Worm (Caenorhabditis elegans) whole organism, young adult: Measurements from ENCODE around the gene F01G10.5.

Experiments
- B0019.2 ChIP-seq: fragments of 200-800 bp; sonication (Bioruptor generic); conservative IDR thresholded peaks from 2 replicates; pipeline ENCODE4 v1.3.6; 2022; ENCODE audit warnings: missing genetic modification reagents, missing genetic modification characterization, missing compliant biosample characterization
- F23B12.7 ChIP-seq: sonication (generic microtip); optimal IDR thresholded peaks from 2 replicates; lab custom pipeline; 2017; ENCODE audit warnings: missing genetic modification characterization, mild to moderate bottlenecking, missing compliant biosample characterization, antibody characterized with exemption, moderate library complexity; ENCODE audit not compliant: insufficient read depth
- F33H1.4 ChIP-seq: fragments of 200-800 bp; sonication (Bioruptor generic); IDR thresholded peaks from 2 replicates; pipeline ENCODE4 v1.3.6; 2022; ENCODE audit warnings: missing genetic modification reagents, missing genetic modification characterization, missing compliant biosample characterization
- Y53G8AR.9 ChIP-seq: fragments of 200-800 bp; sonication (Bioruptor generic); conservative IDR thresholded peaks from 2 replicates; pipeline ENCODE4 v1.3.6; 2022; ENCODE audit warnings: missing genetic modification reagents, missing genetic modification characterization, missing compliant biosample characterization
- Y95B8A.8 ChIP-seq: fragments of 200-800 bp; sonication (Bioruptor generic); IDR thresholded peaks from 2 replicates; pipeline ENCODE4 v1.3.6; 2022; ENCODE audit warnings: missing genetic modification reagents, missing genetic modification characterization, missing compliant biosample characterization
- ama-1 ChIP-seq, 3 experiments: fragments of 150-350 bp in 1 of 3; sonication (generic microtip) in 2 of 3; optimal IDR thresholded peaks; 2 replicates each; lab custom pipeline; 2014 to 2018; ENCODE audit warnings: missing biosample characterization in 2 of 3, missing genetic modification characterization in 2 of 3, missing genetic modification reagents in 2 of 3
- aptf-3 ChIP-seq: fragments of 200-800 bp; sonication (Bioruptor generic); IDR thresholded peaks from 2 replicates; pipeline ENCODE4 v1.3.6; 2022; ENCODE audit warnings: missing genetic modification characterization, missing compliant biosample characterization
- bed-2 ChIP-seq: fragments of 200-800 bp; sonication (Bioruptor generic); IDR thresholded peaks from 2 replicates; pipeline ENCODE4 v1.3.6; 2022; ENCODE audit warnings: missing genetic modification reagents, missing genetic modification characterization, missing compliant biosample characterization
- cebp-1 ChIP-seq, 2 experiments: fragments of 200-800 bp in 1 of 2; sonication (Bioruptor generic) in 1 of 2; sonication (generic microtip) in 1 of 2; IDR thresholded peaks in 1 of 2; optimal IDR thresholded peaks in 1 of 2; 2 replicates each; pipeline versions ENCODE4 v1.3.6 to Lab custom; 2017 to 2022; ENCODE audit warnings: missing compliant biosample characterization in 2 of 2, missing genetic modification characterization in 2 of 2, mild to moderate bottlenecking in 1 of 2, missing genetic modification reagents in 1 of 2, moderate library complexity in 1 of 2
- ceh-100 ChIP-seq: fragments of 200-800 bp; sonication (Bioruptor generic); IDR thresholded peaks from 2 replicates; pipeline ENCODE4 v1.3.6; 2022; ENCODE audit warnings: missing genetic modification reagents, missing genetic modification characterization, missing compliant biosample characterization
- ceh-27 ChIP-seq: fragments of 200-800 bp; sonication (Bioruptor generic); optimal IDR thresholded peaks from 2 replicates; lab custom pipeline; 2018; ENCODE audit warnings: mild to moderate bottlenecking, missing genetic modification characterization, moderate library complexity, missing compliant biosample characterization
- ceh-40 ChIP-seq: fragments of 200-800 bp; sonication (Bioruptor generic); IDR thresholded peaks from 2 replicates; pipeline ENCODE4 v1.3.6; 2022; ENCODE audit warnings: missing genetic modification characterization, missing compliant biosample characterization
- ceh-91 ChIP-seq: fragments of 200-800 bp; sonication (Bioruptor generic); IDR thresholded peaks from 2 replicates; pipeline ENCODE4 v1.3.6; 2022; ENCODE audit warnings: missing genetic modification reagents, missing genetic modification characterization, missing compliant biosample characterization
- dox-1 ChIP-seq: fragments of 200-800 bp; sonication (Bioruptor generic); IDR thresholded peaks from 2 replicates; pipeline ENCODE4 v1.3.6; 2022; ENCODE audit warnings: missing genetic modification reagents, missing genetic modification characterization, missing compliant biosample characterization
- dpl-1 ChIP-seq: fragments of 150-350 bp; optimal IDR thresholded peaks from 2 replicates; lab custom pipeline; 2014; ENCODE audit warnings: missing biosample characterization, missing genetic modification reagents, missing genetic modification characterization
- egl-44 ChIP-seq: fragments of 200-800 bp; sonication (Bioruptor generic); IDR thresholded peaks from 2 replicates; pipeline ENCODE4 v1.3.6; 2022; ENCODE audit warnings: missing genetic modification reagents, missing genetic modification characterization, missing compliant biosample characterization
- egrh-3 ChIP-seq: fragments of 200-800 bp; sonication (Bioruptor generic); IDR thresholded peaks from 2 replicates; pipeline ENCODE4 v1.3.6; 2022; ENCODE audit warnings: missing genetic modification reagents, missing genetic modification characterization, missing compliant biosample characterization
- ekl-4 ChIP-seq: fragments of 200-800 bp; sonication (Bioruptor generic); IDR thresholded peaks from 2 replicates; pipeline ENCODE4 v1.3.6; 2022; ENCODE audit warnings: missing genetic modification reagents, missing genetic modification characterization, missing compliant biosample characterization
- hlh-26 ChIP-seq: fragments of 200-800 bp; sonication (Bioruptor generic); conservative IDR thresholded peaks from 2 replicates; pipeline ENCODE4 v1.3.6; 2022; ENCODE audit warnings: missing genetic modification reagents, missing genetic modification characterization, missing compliant biosample characterization
- hmg-1.2 ChIP-seq: fragments of 200-800 bp; sonication (Bioruptor generic); IDR thresholded peaks from 2 replicates; pipeline ENCODE4 v1.3.6; 2022; ENCODE audit warnings: missing genetic modification reagents, missing genetic modification characterization, missing compliant biosample characterization
- let-526 ChIP-seq: fragments of 200-800 bp; sonication (Bioruptor generic); IDR thresholded peaks from 2 replicates; pipeline ENCODE4 v1.3.6; 2022; ENCODE audit warnings: missing genetic modification reagents, missing genetic modification characterization, missing compliant biosample characterization
- lin-26 ChIP-seq: fragments of 200-800 bp; sonication (Bioruptor generic); IDR thresholded peaks from 2 replicates; pipeline ENCODE4 v1.3.6; 2022; ENCODE audit warnings: missing genetic modification reagents, missing genetic modification characterization, missing compliant biosample characterization
- lin-35 ChIP-seq, 3 experiments: fragments of 150-350 bp in 2 of 3; sonication (generic microtip) in 1 of 3; optimal IDR thresholded peaks; 2 replicates each; lab custom pipeline; 2014 to 2018; ENCODE audit warnings: missing biosample characterization in 3 of 3, missing genetic modification characterization in 3 of 3, missing genetic modification reagents in 3 of 3
- lsy-27 ChIP-seq: sonication (generic microtip); optimal IDR thresholded peaks from 2 replicates; lab custom pipeline; 2017; ENCODE audit warnings: missing genetic modification characterization, mild to moderate bottlenecking, missing compliant biosample characterization, antibody characterized with exemption, missing genotype, borderline replicate concordance; ENCODE audit not compliant: insufficient read depth
- madf-3 ChIP-seq: fragments of 200-800 bp; sonication (Bioruptor generic); IDR thresholded peaks from 2 replicates; pipeline ENCODE4 v1.3.6; 2022; ENCODE audit warnings: missing genetic modification reagents, missing genetic modification characterization, missing compliant biosample characterization
- madf-6 ChIP-seq: fragments of 200-800 bp; sonication (Bioruptor generic); IDR thresholded peaks from 2 replicates; pipeline ENCODE4 v1.3.6; 2022; ENCODE audit warnings: missing genetic modification reagents, missing genetic modification characterization, missing compliant biosample characterization
- madf-8 ChIP-seq: fragments of 200-800 bp; sonication (Bioruptor generic); conservative IDR thresholded peaks from 2 replicates; pipeline ENCODE4 v1.3.6; 2022; ENCODE audit warnings: missing genetic modification reagents, missing genetic modification characterization, missing compliant biosample characterization
- mel-28 ChIP-seq: sonication (generic microtip); optimal IDR thresholded peaks from 2 replicates; lab custom pipeline; 2016; ENCODE audit warnings: borderline replicate concordance, mild to moderate bottlenecking, missing genetic modification characterization, missing compliant biosample characterization
- mxl-1 ChIP-seq: sonication (generic microtip); optimal IDR thresholded peaks from 2 replicates; lab custom pipeline; 2016; ENCODE audit warnings: missing genetic modification characterization, missing compliant biosample characterization
- nfya-1 ChIP-seq: sonication (generic microtip); optimal IDR thresholded peaks from 2 replicates; lab custom pipeline; 2017; ENCODE audit warnings: antibody characterized with exemption, missing compliant biosample characterization, missing genetic modification characterization, borderline replicate concordance; ENCODE audit not compliant: insufficient read depth
- nfya-2 ChIP-seq: fragments of 200-800 bp; sonication (Bioruptor generic); IDR thresholded peaks from 2 replicates; pipeline ENCODE4 v1.3.6; 2022; ENCODE audit warnings: missing genetic modification reagents, missing genetic modification characterization, missing compliant biosample characterization
- nhr-80 ChIP-seq: sonication (generic microtip); optimal IDR thresholded peaks from 2 replicates; lab custom pipeline; 2016; ENCODE audit warnings: missing genetic modification characterization, missing compliant biosample characterization
- pbrm-1 ChIP-seq: fragments of 200-800 bp; sonication (Bioruptor generic); IDR thresholded peaks from 2 replicates; pipeline ENCODE4 v1.3.6; 2022; ENCODE audit warnings: missing genetic modification reagents, missing genetic modification characterization, missing compliant biosample characterization
- rcor-1 ChIP-seq: fragments of 200-800 bp; sonication (Bioruptor generic); IDR thresholded peaks from 2 replicates; pipeline ENCODE4 v1.3.6; 2022; ENCODE audit warnings: missing genetic modification reagents, missing genetic modification characterization, missing compliant biosample characterization
- rpc-1 ChIP-seq, 2 experiments: fragments of 150-350 bp in 1 of 2; sonication (generic microtip) in 1 of 2; optimal IDR thresholded peaks; 2 replicates each; lab custom pipeline; 2014 to 2018; ENCODE audit warnings: missing biosample characterization in 1 of 2, missing genetic modification characterization in 1 of 2, missing genetic modification reagents in 1 of 2, missing genotype in 1 of 2
- sea-2 ChIP-seq: fragments of 200-800 bp; sonication (Bioruptor generic); IDR thresholded peaks from 2 replicates; pipeline ENCODE4 v1.3.6; 2022; ENCODE audit warnings: missing genetic modification characterization, missing compliant biosample characterization
- snpc-1.3 ChIP-seq: sonication (generic microtip); optimal IDR thresholded peaks from 2 replicates; lab custom pipeline; 2017; ENCODE audit warnings: missing genetic modification characterization, mild to moderate bottlenecking, missing compliant biosample characterization, antibody characterized with exemption, moderate library complexity, missing genotype, missing genetic modification reagents; ENCODE audit not compliant: insufficient read depth
- somi-1 ChIP-seq: fragments of 200-800 bp; sonication (Bioruptor generic); optimal IDR thresholded peaks from 2 replicates; lab custom pipeline; 2018; ENCODE audit warnings: mild to moderate bottlenecking, missing genetic modification characterization, missing compliant biosample characterization
- unc-130 ChIP-seq: sonication (generic microtip); optimal IDR thresholded peaks from 2 replicates; lab custom pipeline; 2016; ENCODE audit warnings: missing genetic modification reagents, missing genetic modification characterization, missing compliant biosample characterization
- zim-3 ChIP-seq: sonication (generic microtip); optimal IDR thresholded peaks from 2 replicates; lab custom pipeline; 2017; ENCODE audit warnings: mild to moderate bottlenecking, missing genetic modification characterization, moderate library complexity, missing compliant biosample characterization
- ztf-22 ChIP-seq: fragments of 200-800 bp; sonication (Bioruptor generic); optimal IDR thresholded peaks from 2 replicates; lab custom pipeline; 2018; ENCODE audit warnings: mild to moderate bottlenecking, missing genetic modification characterization, moderate library complexity, missing compliant biosample characterization
- ztf-26 ChIP-seq: sonication (generic microtip); optimal IDR thresholded peaks from 2 replicates; lab custom pipeline; 2017; ENCODE audit warnings: missing genetic modification characterization, missing compliant biosample characterization
- ztf-3 ChIP-seq: fragments of 200-800 bp; sonication (Bioruptor generic); optimal IDR thresholded peaks from 2 replicates; lab custom pipeline; 2018; ENCODE audit warnings: mild to moderate bottlenecking, missing genetic modification characterization, missing compliant biosample characterization

The F01G10.5 gene

DNA sequence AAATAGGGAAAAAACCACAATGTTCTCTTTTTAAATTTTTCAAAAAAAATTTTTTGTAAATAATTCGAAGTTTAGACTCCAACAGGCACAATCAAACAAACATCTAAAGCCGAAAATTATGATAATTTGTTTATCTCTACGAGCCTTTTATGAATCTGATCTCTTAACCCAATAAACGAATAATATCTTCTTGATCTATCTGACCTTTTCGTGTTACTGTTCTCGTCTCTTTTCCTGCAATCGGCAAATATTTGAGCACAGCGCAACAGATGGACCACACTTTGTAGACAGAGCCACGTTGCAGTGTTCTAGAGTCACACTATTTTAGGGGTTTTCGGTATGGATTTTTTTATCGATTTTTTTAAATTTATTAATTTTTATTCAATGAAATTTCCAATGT lies 20.9 kb upstream of the F01G10.5 start:
- no peak for TF ChIP-seq lin-35 (GFP tag; optimal IDR thresholded peaks at IDR 0.05; lab: Kevin White, UChicago)
- no peak for TF ChIP-seq let-526
- TF ChIP-seq mel-28: no peak

ce11 chrIV:10251261-10251660 lies 20.4 kb upstream of the F01G10.5 start:
- no peak for TF ChIP-seq aptf-3 (GFP tag; lab: Robert Waterston, UW)
- TF ChIP-seq F23B12.7 (tag; lab: Kevin White, UChicago): no peak
- TF ChIP-seq rpc-1 (optimal IDR thresholded peaks at IDR 0.05; lab: Kevin White, UChicago): no peak
- TF ChIP-seq rpc-1 (tag; optimal IDR thresholded peaks at IDR 0.05; lab: Kevin White, UChicago): no peak
- TF ChIP-seq F33H1.4 (GFP tag; lab: Robert Waterston, UW): no peak
- TF ChIP-seq mxl-1 (tag; lab: Kevin White, UChicago): no peak
- no peak for TF ChIP-seq rcor-1 (GFP tag; lab: Robert Waterston, UW)
- TF ChIP-seq somi-1: no peak
- TF ChIP-seq ztf-22 (GFP tag; lab: Kevin White, UChicago): no peak
- TF ChIP-seq ceh-100 (GFP tag; lab: Robert Waterston, UW): no peak
- TF ChIP-seq madf-3: no peak
- TF ChIP-seq Y53G8AR.9 (GFP tag; lab: Robert Waterston, UW): no peak
- no peak for TF ChIP-seq sea-2 (GFP tag; lab: Robert Waterston, UW)
- TF ChIP-seq let-526: no peak
- TF ChIP-seq lin-26 (GFP tag; lab: Robert Waterston, UW): no peak
- no peak for TF ChIP-seq nfya-2

DNA sequence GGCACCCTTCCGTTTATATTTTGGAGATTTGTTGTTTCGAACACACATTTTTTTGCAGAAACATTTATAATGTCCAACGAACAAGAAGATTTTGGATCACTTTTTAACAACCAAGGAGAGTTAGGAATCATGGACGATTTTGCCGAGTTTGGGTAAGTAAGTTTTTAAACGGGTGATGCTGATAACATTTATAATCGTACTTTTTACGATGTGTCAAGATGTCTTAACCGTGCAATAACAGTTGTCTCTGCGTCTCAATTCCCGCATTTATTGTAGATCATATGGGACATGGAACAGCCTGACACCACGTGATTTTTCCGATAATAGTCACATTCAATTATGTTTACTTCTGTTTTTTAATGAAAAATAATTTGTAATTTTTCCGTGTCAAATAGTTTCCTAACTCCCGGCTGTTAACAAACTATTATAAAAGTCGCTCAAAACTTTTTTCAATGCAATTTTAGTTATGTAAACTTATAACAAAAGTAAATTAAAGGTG lies 19.8 kb upstream of the F01G10.5 start, which contains the start of gene daf-14:
Gene daf-14, plus strand, starts transcription at position 51 of the 499 bp plus-strand sequence.
- TF ChIP-seq ztf-26 (peak; percentile 43), ceh-27 (GFP tag; lab: Kevin White, UChicago) (no peak), dpl-1 (GFP tag; lab: Kevin White, UChicago) (no peak), unc-130 (GFP tag; lab: Kevin White, UChicago) (no peak), nhr-80 (tag; lab: Kevin White, UChicago) (peak; percentile 20), cebp-1 (GFP tag; IDR thresholded peaks at IDR 0.05; lab: Robert Waterston, UW) (no peak), cebp-1 (tag; optimal IDR thresholded peaks at IDR 0.05; lab: Kevin White, UChicago) (peak; percentile 22), madf-6 (GFP tag; lab: Robert Waterston, UW) (no peak), Y95B8A.8 (no peak), egrh-3 (GFP tag; lab: Robert Waterston, UW) (no peak), bed-2 (GFP tag; lab: Robert Waterston, UW) (no peak), nfya-1 (tag; lab: Kevin White, UChicago) (no peak)

ce11 chrIV:10245666-10246210 lies 14.9 kb upstream of the F01G10.5 start, which contains the start of gene F01G10.10:
F01G10.10 (plus strand) TSS chrIV:10246160.
- no peak for TF ChIP-seq lsy-27 (tag; lab: Kevin White, UChicago)
- no peak for TF ChIP-seq snpc-1.3 (tag; lab: Kevin White, UChicago)
- peak; percentile 17 for TF ChIP-seq ztf-22 (GFP tag; lab: Kevin White, UChicago)
- TF ChIP-seq madf-8 (GFP tag; lab: Robert Waterston, UW): no peak
- no peak for TF ChIP-seq hlh-26 (GFP tag; lab: Robert Waterston, UW)
- TF ChIP-seq ztf-3 (GFP tag; lab: Kevin White, UChicago): no peak
- TF ChIP-seq hmg-1.2 (GFP tag; lab: Robert Waterston, UW): peak; percentile 47
- no peak for TF ChIP-seq pbrm-1 (GFP tag; lab: Robert Waterston, UW)
- peak; percentile 19 for TF ChIP-seq ama-1 (optimal IDR thresholded peaks at IDR 0.05; lab: Kevin White, UChicago)
- no peak for TF ChIP-seq ama-1 (GFP tag; optimal IDR thresholded peaks at IDR 0.05; lab: Kevin White, UChicago)
- TF ChIP-seq B0019.2 (GFP tag; lab: Robert Waterston, UW): no peak
- no peak for TF ChIP-seq ekl-4 (GFP tag; lab: Robert Waterston, UW)
- TF ChIP-seq ceh-91 (GFP tag; lab: Robert Waterston, UW): peak; percentile 69; the same call in 1 of the 2 replicates
- 0 out of 2 replicates have a peak, but pooled peaks have one; percentile 23 for TF ChIP-seq ceh-40 (GFP tag; lab: Robert Waterston, UW)
- TF ChIP-seq zim-3 (tag; lab: Kevin White, UChicago): no peak
- peak; percentile 60 for TF ChIP-seq dox-1 (GFP tag; lab: Robert Waterston, UW)
- no peak for TF ChIP-seq egl-44 (GFP tag; lab: Robert Waterston, UW)
